Fruit fly (Drosophila melanogaster): Measurements from ENCODE around the gene CG5111.

Gene CG5111

DNA sequence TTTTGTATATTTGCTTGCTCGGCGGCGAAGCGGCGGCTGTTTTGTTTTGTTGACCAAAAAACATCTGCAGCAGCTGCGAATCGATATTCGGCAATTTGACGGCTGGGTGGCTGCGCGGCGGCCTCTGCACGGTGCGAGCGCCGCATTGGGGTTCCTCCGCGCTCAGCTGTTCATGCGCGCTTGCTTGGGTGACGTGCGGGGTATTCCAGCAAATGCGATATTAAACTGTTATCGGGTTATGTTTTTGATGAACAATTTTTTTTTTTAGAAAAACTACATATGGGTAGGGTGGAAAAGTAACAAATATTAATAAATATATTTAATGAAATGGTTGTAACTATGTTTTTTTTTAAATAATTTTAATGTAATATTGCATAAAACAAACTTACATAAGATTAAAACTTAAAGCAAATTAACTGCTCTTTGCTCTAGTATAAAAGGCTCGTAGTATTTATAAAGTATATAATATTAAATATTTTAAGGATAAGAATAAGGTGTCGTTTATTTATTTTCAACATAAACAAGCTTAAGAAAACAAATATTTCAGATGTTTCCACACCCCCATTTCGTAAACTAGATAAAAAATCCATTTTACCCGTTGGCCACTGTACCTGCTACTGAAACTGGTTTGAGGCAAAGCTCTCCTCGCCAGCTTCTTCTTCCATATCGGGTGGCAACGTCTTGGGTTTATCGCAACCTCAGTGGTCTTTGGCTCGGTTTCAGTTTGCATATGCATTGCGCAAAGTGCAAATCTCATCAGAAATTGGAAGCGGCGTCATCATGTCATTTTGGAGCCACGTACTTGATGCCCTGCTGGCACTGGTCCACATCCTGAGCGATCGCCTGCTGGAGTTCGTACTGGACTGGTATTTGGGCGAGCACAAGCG is 15.1 kb upstream of the CG5111 start, which contains the start of the genes Gnpat and CG5112 (continued):
- TF ChIP-seq phol (tag; optimal IDR thresholded peaks at IDR 0.05) (peak; percentile 69), row (GFP tag; IDR thresholded peaks at IDR 0.05) (peak; percentile 92), CG16813 (GFP tag; IDR thresholded peaks at IDR 0.05; ENCODE audit: partially characterized antibody) (peak; percentile 66), CG32772 (GFP tag; IDR thresholded peaks at IDR 0.05) (peak; percentile 40), ac (GFP tag; optimal IDR thresholded peaks at IDR 0.05) (peak; percentile 96), ATbp (GFP tag; optimal IDR thresholded peaks at IDR 0.05) (no peak), CG15696 (tag; optimal IDR thresholded peaks at IDR 0.05) (peak; percentile 71), CG6254 (GFP tag; optimal IDR thresholded peaks at IDR 0.05) (peak; percentile 25), Gug (GFP tag; IDR thresholded peaks at IDR 0.05) (peak; percentile 31; the same call in 1 of the 4 replicates), CG17568 (GFP tag; optimal IDR thresholded peaks at IDR 0.05) (no peak), CG16779 (GFP tag; IDR thresholded peaks at IDR 0.05) (peak; percentile 63), danr (GFP tag; IDR thresholded peaks at IDR 0.05) (peak; percentile 45), lbe (GFP tag; optimal IDR thresholded peaks at IDR 0.05) (no peak), salm (tag; optimal IDR thresholded peaks at IDR 0.05) (no peak), Dfd (GFP tag; optimal IDR thresholded peaks at IDR 0.05) (peak in 1 of 2 experiments; percentile 12), CG2712 (tag; optimal IDR thresholded peaks at IDR 0.05) (peak; percentile 67), Asciz (GFP tag; optimal IDR thresholded peaks at IDR 0.05) (no peak), CG10366 (GFP tag; IDR thresholded peaks at IDR 0.05) (peak; percentile 73), scrt (GFP tag; optimal IDR thresholded peaks at IDR 0.05) (no peak), CG2199 (GFP tag; IDR thresholded peaks at IDR 0.05) (no peak), Nf-YB (GFP tag; optimal IDR thresholded peaks at IDR 0.05) (no peak)

DNA sequence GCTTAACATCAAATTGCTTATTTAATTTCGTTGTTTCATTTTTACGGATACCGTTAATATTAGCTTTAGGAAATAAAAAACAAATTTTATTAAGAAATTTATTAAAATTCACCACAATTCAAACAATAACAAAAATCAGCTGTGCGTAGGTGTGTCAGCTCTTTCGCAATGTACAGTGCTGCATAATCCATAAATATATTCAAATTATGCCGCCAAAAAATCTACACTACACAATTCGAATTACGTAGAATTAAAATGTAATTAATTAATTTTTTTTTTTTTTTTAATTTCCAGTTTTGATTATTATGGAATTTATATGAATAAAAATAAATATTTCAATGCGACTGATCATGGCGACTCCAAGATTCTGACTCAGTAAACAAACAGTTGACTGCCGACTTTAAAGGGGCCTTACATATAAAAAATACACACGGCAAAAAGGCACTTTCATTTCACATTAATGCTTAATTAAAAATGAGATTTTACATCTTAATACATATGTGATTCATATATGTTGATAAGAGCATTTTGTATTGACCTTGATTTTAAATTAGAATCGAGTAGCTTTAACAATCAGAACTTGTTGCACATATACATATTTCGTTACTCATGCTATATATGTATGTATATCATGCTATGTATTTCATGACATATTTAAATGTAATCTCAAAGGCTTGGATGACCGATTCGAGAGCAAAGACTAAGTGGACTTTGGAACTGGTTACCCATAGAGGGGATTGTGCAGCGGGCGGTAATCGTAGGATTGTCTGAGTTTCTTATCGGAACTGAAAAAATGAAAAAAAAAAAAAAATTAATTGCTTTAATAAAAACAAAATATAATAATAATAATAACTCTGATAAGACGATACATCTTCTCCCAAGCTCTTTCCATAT is 12.5 kb upstream of the CG5111 start:
- TF ChIP-seq Pdp1 (GFP tag; optimal IDR thresholded peaks at IDR 0.05) (peak in 1 of 2 experiments; percentile 71), Med (GFP tag) (peak; percentile 54), CG11504 (tag; optimal IDR thresholded peaks at IDR 0.05) (peak; percentile 2), sim (GFP tag; IDR thresholded peaks at IDR 0.05) (no peak), stwl (tag; optimal IDR thresholded peaks at IDR 0.05) (peak; percentile 51), gem (tag; optimal IDR thresholded peaks at IDR 0.05) (peak; percentile 16), slbo (GFP tag; IDR thresholded peaks at IDR 0.05) (peak; percentile 30; the same call in 1 of the 2 replicates), ftz-f1 (GFP tag; optimal IDR thresholded peaks at IDR 0.05) (no peak), CG14710 (tag; optimal IDR thresholded peaks at IDR 0.05) (peak; percentile 31), CG34376 (GFP tag; optimal IDR thresholded peaks at IDR 0.05) (peak; percentile 7), crp (GFP tag; optimal IDR thresholded peaks at IDR 0.05) (peak; percentile 18 to 86), nom (GFP tag; optimal IDR thresholded peaks at IDR 0.05) (peak; percentile 95), trem (tag; optimal IDR thresholded peaks at IDR 0.05) (peak; percentile 26), CTCF (GFP tag; optimal IDR thresholded peaks at IDR 0.05) (peak; percentile 20), CG10267 (tag; optimal IDR thresholded peaks at IDR 0.05) (peak; percentile 91), sens (GFP tag) (peak; percentile 55), CG13287 (GFP tag; IDR thresholded peaks at IDR 0.05; ENCODE audit: partially characterized antibody) (peak; percentile 40), bcd (GFP tag; optimal IDR thresholded peaks at IDR 0.05) (no peak), CG17359 (tag; optimal IDR thresholded peaks at IDR 0.05) (no peak), CG7839 (tag; optimal IDR thresholded peaks at IDR 0.05) (peak; percentile 1), vvl (GFP tag; IDR thresholded peaks at IDR 0.05) (peak; percentile 67), MBD-R2 (GFP tag; IDR thresholded peaks at IDR 0.05) (peak; percentile 30; the same call in 1 of the 2 replicates), lbe (GFP tag; optimal IDR thresholded peaks at IDR 0.05) (peak; percentile 54), GATAe (GFP tag; conservative IDR thresholded peaks at IDR 0.05) (no peak), CG2712 (tag; optimal IDR thresholded peaks at IDR 0.05) (peak; percentile 17), Sry-β (GFP tag; optimal IDR thresholded peaks at IDR 0.05) (peak; percentile 39)

All from whole organism, embryonic.